Worm (Caenorhabditis elegans): Measurements from ENCODE around the gene W05B2.2.

W05B2.2 gene

ce11 chrIII:10989491-10990032 is 22.7 kb upstream of the W05B2.2 start (continued):
- peak; percentile 92 for TF ChIP-seq fkh-6 (tag; optimal IDR thresholded peaks at IDR 0.05)
- peak; percentile 96 for TF ChIP-seq T23F11.4 (GFP tag; optimal IDR thresholded peaks at IDR 0.05)
- peak; percentile 71 for TF ChIP-seq elt-4 (tag; optimal IDR thresholded peaks at IDR 0.05)
- TF ChIP-seq hlh-8 (tag; optimal IDR thresholded peaks at IDR 0.05) = peak; percentile 86
- peak; percentile 92 for TF ChIP-seq nfya-1 (tag; optimal IDR thresholded peaks at IDR 0.05)
- peak; percentile 88 for TF ChIP-seq ceh-24 (tag; optimal IDR thresholded peaks at IDR 0.05)
- TF ChIP-seq syd-9 (tag; optimal IDR thresholded peaks at IDR 0.05) = peak; percentile 91
- TF ChIP-seq ceh-34 (tag; optimal IDR thresholded peaks at IDR 0.05) = peak; percentile 97
- peak; percentile 88 for TF ChIP-seq hlh-30 (tag; optimal IDR thresholded peaks at IDR 0.05; ENCODE audit: insufficient read depth)
- TF ChIP-seq unc-3 (GFP tag; conservative IDR thresholded peaks at IDR 0.05) = peak; percentile 94
- peak; percentile 87 for TF ChIP-seq unc-3 (tag; optimal IDR thresholded peaks at IDR 0.05)
- TF ChIP-seq pat-9 (tag; optimal IDR thresholded peaks at IDR 0.05) = peak; percentile 94
- peak; percentile 92 for TF ChIP-seq K02D7.2 (tag; optimal IDR thresholded peaks at IDR 0.05)
- TF ChIP-seq lin-11 (tag; optimal IDR thresholded peaks at IDR 0.05) = peak; percentile 87
- peak; percentile 95 for TF ChIP-seq pag-3 (tag; optimal IDR thresholded peaks at IDR 0.05; ENCODE audit: borderline replicate concordance)
- TF ChIP-seq mec-3 (tag; optimal IDR thresholded peaks at IDR 0.05; ENCODE audit: borderline replicate concordance) = peak; percentile 89
- TF ChIP-seq ceh-6 (GFP tag; optimal IDR thresholded peaks at IDR 0.05) = peak; percentile 94
- TF ChIP-seq ceh-9 (tag; optimal IDR thresholded peaks at IDR 0.05) = peak; percentile 5
- peak; percentile 95 for TF ChIP-seq pha-2 (tag; optimal IDR thresholded peaks at IDR 0.05)
- no peak for TF ChIP-seq ama-1 (optimal IDR thresholded peaks at IDR 0.05)
- peak; percentile 92 for TF ChIP-seq che-1 (tag; optimal IDR thresholded peaks at IDR 0.05)
- TF ChIP-seq sox-4 (tag; optimal IDR thresholded peaks at IDR 0.05) = peak; percentile 96
- peak; percentile 90 for TF ChIP-seq hlh-15 (tag; optimal IDR thresholded peaks at IDR 0.05)
- peak; percentile 69 for TF ChIP-seq zip-5 (tag; optimal IDR thresholded peaks at IDR 0.05)
- peak; percentile 93 for TF ChIP-seq C38D4.7 (GFP tag; optimal IDR thresholded peaks at IDR 0.05)
- TF ChIP-seq fkh-10 (GFP tag; optimal IDR thresholded peaks at IDR 0.05) = peak; percentile 79
- TF ChIP-seq hlh-13 (GFP tag; optimal IDR thresholded peaks at IDR 0.05) = peak; percentile 97
- TF ChIP-seq Y22D7AL.16 (tag; optimal IDR thresholded peaks at IDR 0.05) = peak; percentile 88
- peak; percentile 95 for TF ChIP-seq ceh-14 (tag; optimal IDR thresholded peaks at IDR 0.05)
- peak; percentile 89 for TF ChIP-seq gmeb-2 (tag; optimal IDR thresholded peaks at IDR 0.05)
- TF ChIP-seq unc-42 (tag; optimal IDR thresholded peaks at IDR 0.05) = peak; percentile 92
- peak; percentile 94 for TF ChIP-seq dve-1 (tag; optimal IDR thresholded peaks at IDR 0.05)
- peak; percentile 88 for TF ChIP-seq sdc-2 (tag; optimal IDR thresholded peaks at IDR 0.05)
- peak; percentile 82 for TF ChIP-seq ceh-48 (tag; optimal IDR thresholded peaks at IDR 0.05)
- TF ChIP-seq dmd-4 (tag; optimal IDR thresholded peaks at IDR 0.05; ENCODE audit: borderline replicate concordance) = peak; percentile 96
- TF ChIP-seq ztf-16 (tag; optimal IDR thresholded peaks at IDR 0.05) = peak; percentile 98
- peak; percentile 94 for TF ChIP-seq ceh-2 (tag; optimal IDR thresholded peaks at IDR 0.05)
- TF ChIP-seq sox-2 (GFP tag; IDR thresholded peaks at IDR 0.05) = peak; percentile 95
- TF ChIP-seq unc-55 (GFP tag; optimal IDR thresholded peaks at IDR 0.05) = peak; percentile 95
- TF ChIP-seq nhr-11 (tag; optimal IDR thresholded peaks at IDR 0.05) = peak; percentile 53
- peak; percentile 89 for TF ChIP-seq pros-1 (tag; optimal IDR thresholded peaks at IDR 0.05)
- TF ChIP-seq pha-4 (tag; optimal IDR thresholded peaks at IDR 0.05) = no peak
- peak; percentile 94 for TF ChIP-seq F13H6.1 (tag; optimal IDR thresholded peaks at IDR 0.05)

Data from whole organism, late embryonic.